Fruit fly (Drosophila melanogaster) whole organism, embryonic: ENCODE measurements around the gene CG14958.

Experiments
- Abd-B ChIP-seq: fragments of 200-800 bp; sonication (Bioruptor generic); optimal IDR thresholded peaks from 2 replicates; lab custom pipeline; 2018; ENCODE audit warnings: missing biosample characterization, mild to moderate bottlenecking, missing genetic modification characterization, moderate library complexity
- Blimp-1 ChIP-seq: fragments of 200-800 bp; sonication (Bioruptor generic); optimal IDR thresholded peaks from 3 replicates; lab custom pipeline; 2018; ENCODE audit warnings: missing biosample characterization, missing genetic modification characterization, mild to moderate bottlenecking, moderate library complexity, missing genetic modification reagents
- CG10147 ChIP-seq: fragments of 200-800 bp; sonication (Bioruptor generic); optimal IDR thresholded peaks from 2 replicates; lab custom pipeline; 2019; ENCODE audit warnings: missing biosample characterization, mild to moderate bottlenecking, missing genetic modification characterization, moderate library complexity
- CG10209 ChIP-seq: fragments of 200-800 bp; sonication (Bioruptor generic); optimal IDR thresholded peaks from 3 replicates; lab custom pipeline; 2017; ENCODE audit warnings: missing biosample characterization, mild to moderate bottlenecking, missing genetic modification characterization, missing genetic modification reagents
- CG10959 ChIP-seq: fragments of 200-800 bp; sonication (Bioruptor generic); IDR thresholded peaks from 2 replicates; pipeline ENCODE4 v1.3.6; 2022; ENCODE audit warnings: missing biosample characterization, missing genetic modification characterization
- CG12744 ChIP-seq: fragments of 200-800 bp; sonication (Bioruptor generic); optimal IDR thresholded peaks from 2 replicates; lab custom pipeline; 2016; ENCODE audit warnings: missing biosample characterization, missing genetic modification characterization
- CG12942 ChIP-seq: fragments of 200-800 bp; sonication (Bioruptor generic); optimal IDR thresholded peaks from 3 replicates; lab custom pipeline; 2016; ENCODE audit warnings: missing biosample characterization, missing genetic modification characterization
- CG13287 ChIP-seq: fragments of 200-800 bp; sonication (Bioruptor generic); IDR thresholded peaks from 2 replicates; pipeline ENCODE4 v1.3.6; 2022; ENCODE audit warnings: missing biosample characterization, missing genetic modification characterization; ENCODE audit not compliant: partially characterized antibody
- CG30403 ChIP-seq: fragments of 200-800 bp; sonication (Bioruptor generic); optimal IDR thresholded peaks from 3 replicates; lab custom pipeline; 2016; ENCODE audit warnings: missing biosample characterization, missing genetic modification characterization
- CG3838 ChIP-seq: fragments of 200-800 bp; sonication (Bioruptor generic); optimal IDR thresholded peaks from 3 replicates; lab custom pipeline; 2016; ENCODE audit warnings: missing biosample characterization, missing genetic modification characterization
- CG4360 ChIP-seq: fragments of 200-800 bp; sonication (Bioruptor generic); IDR thresholded peaks from 2 replicates; pipeline ENCODE4 v1.3.6; 2022; ENCODE audit warnings: missing biosample characterization, missing genetic modification characterization
- CG4707 ChIP-seq: fragments of 200-800 bp; sonication (Bioruptor generic); optimal IDR thresholded peaks from 2 replicates; lab custom pipeline; 2018; ENCODE audit warnings: missing biosample characterization, mild to moderate bottlenecking, missing genetic modification characterization, moderate library complexity
- CG4730 ChIP-seq: fragments of 200-800 bp; sonication (Bioruptor generic); IDR thresholded peaks from 2 replicates; pipeline ENCODE4 v1.3.6; 2022; ENCODE audit warnings: missing biosample characterization, missing genetic modification characterization
- CG4820 ChIP-seq: fragments of 200-800 bp; sonication (Bioruptor generic); optimal IDR thresholded peaks from 3 replicates; lab custom pipeline; 2016; ENCODE audit warnings: missing biosample characterization, missing genetic modification characterization
- CG6813 ChIP-seq: fragments of 200-800 bp; sonication (Bioruptor generic); optimal IDR thresholded peaks from 2 replicates; lab custom pipeline; 2017; ENCODE audit warnings: missing biosample characterization, missing genetic modification characterization, mild to moderate bottlenecking, moderate library complexity, missing genetic modification reagents
- Dad ChIP-seq: fragments of 200-800 bp; sonication (Bioruptor generic); optimal IDR thresholded peaks from 3 replicates; lab custom pipeline; 2016; ENCODE audit warnings: missing biosample characterization, missing genetic modification characterization
- Dek ChIP-seq: fragments of 200-800 bp; sonication (Bioruptor generic); optimal IDR thresholded peaks from 3 replicates; lab custom pipeline; 2019; ENCODE audit warnings: missing biosample characterization, mild to moderate bottlenecking, missing genetic modification characterization, moderate library complexity
- E2f2 ChIP-seq: fragments of 200-800 bp; sonication (Bioruptor generic); IDR thresholded peaks from 2 replicates; pipeline ENCODE4 v1.3.6; 2022; ENCODE audit warnings: missing biosample characterization, missing genetic modification characterization
- Ets97D ChIP-seq: fragments of 200-800 bp; sonication (Bioruptor generic); optimal IDR thresholded peaks from 3 replicates; lab custom pipeline; 2016; ENCODE audit warnings: missing biosample characterization, missing genetic modification characterization
- Gsc ChIP-seq: fragments of 200-800 bp; sonication (Bioruptor generic); IDR thresholded peaks from 2 replicates; pipeline ENCODE4 v1.3.6; 2022; ENCODE audit warnings: missing biosample characterization, missing genetic modification characterization
- H15 ChIP-seq: fragments of 200-800 bp; sonication (Bioruptor generic); IDR thresholded peaks from 3 replicates; pipeline ENCODE4 v1.3.6; 2022; ENCODE audit warnings: missing biosample characterization, missing genetic modification characterization
- HLH3B ChIP-seq: fragments of 200-800 bp; sonication (Bioruptor generic); IDR thresholded peaks from 2 replicates; pipeline ENCODE4 v1.3.6; 2022; ENCODE audit warnings: missing biosample characterization, missing genetic modification characterization
- HmgD ChIP-seq: fragments of 200-800 bp; sonication (Bioruptor generic); optimal IDR thresholded peaks from 3 replicates; lab custom pipeline; 2016; ENCODE audit warnings: missing biosample characterization, missing genetic modification characterization
- Hr51 ChIP-seq, 2 experiments: fragments of 200-800 bp; sonication (Bioruptor generic); optimal IDR thresholded peaks; 2 replicates in 1 of 2; 3 replicates in 1 of 2; lab custom pipeline; 2016 to 2018; ENCODE audit warnings: missing biosample characterization in 2 of 2, missing genetic modification characterization in 2 of 2, mild to moderate bottlenecking in 1 of 2, moderate library complexity in 1 of 2
- MBD-R2 ChIP-seq: fragments of 200-800 bp; sonication (Bioruptor generic); IDR thresholded peaks from 2 replicates; pipeline ENCODE4 v1.3.6; 2022; ENCODE audit warnings: missing biosample characterization, missing genetic modification characterization
- NC2β ChIP-seq: fragments of 200-800 bp; sonication (Bioruptor generic); optimal IDR thresholded peaks from 2 replicates; lab custom pipeline; 2016; ENCODE audit warnings: missing biosample characterization, missing genetic modification characterization
- NFAT ChIP-seq: fragments of 200-800 bp; sonication (Bioruptor generic); IDR thresholded peaks from 2 replicates; pipeline ENCODE4 v1.3.6; 2022; ENCODE audit warnings: missing biosample characterization, missing genetic modification characterization
- ap ChIP-seq: fragments of 200-800 bp; sonication (Bioruptor generic); IDR thresholded peaks from 2 replicates; pipeline ENCODE4 v1.3.6; 2022; ENCODE audit warnings: missing biosample characterization, missing genetic modification characterization
- ase ChIP-seq: fragments of 200-800 bp; sonication (Bioruptor generic); IDR thresholded peaks from 3 replicates; pipeline ENCODE4 v1.3.6; 2022; ENCODE audit warnings: missing biosample characterization, missing genetic modification characterization
- bcd ChIP-seq: fragments of 200-800 bp; sonication (Bioruptor generic); optimal IDR thresholded peaks from 2 replicates; lab custom pipeline; 2017; ENCODE audit warnings: missing biosample characterization, mild to moderate bottlenecking, missing genetic modification characterization
- chn ChIP-seq: fragments of 200-800 bp; sonication (Bioruptor generic); optimal IDR thresholded peaks from 2 replicates; lab custom pipeline; 2016; ENCODE audit warnings: missing biosample characterization, missing genetic modification characterization
- crol ChIP-seq: fragments of 200-800 bp; sonication (Bioruptor generic); IDR thresholded peaks from 2 replicates; pipeline ENCODE4 v1.3.6; 2022; ENCODE audit warnings: missing biosample characterization, missing genetic modification characterization
- da ChIP-seq: fragments of 200-800 bp; sonication (Bioruptor generic); optimal IDR thresholded peaks from 2 replicates; lab custom pipeline; 2016; ENCODE audit warnings: missing biosample characterization, missing genetic modification characterization
- esg ChIP-seq: fragments of 200-800 bp; sonication (Bioruptor generic); conservative IDR thresholded peaks from 2 replicates; pipeline ENCODE4 v1.3.6; 2022; ENCODE audit warnings: missing biosample characterization, missing genetic modification characterization
- eyg ChIP-seq: fragments of 200-800 bp; sonication (Bioruptor generic); optimal IDR thresholded peaks from 3 replicates; lab custom pipeline; 2016; ENCODE audit warnings: missing biosample characterization, missing genetic modification characterization
- grau ChIP-seq: fragments of 200-800 bp; optimal IDR thresholded peaks from 3 replicates; lab custom pipeline; 2019; ENCODE audit warnings: missing biosample characterization, mild to moderate bottlenecking, missing genetic modification characterization, moderate library complexity
- grn ChIP-seq: fragments of 200-800 bp; sonication (Bioruptor generic); optimal IDR thresholded peaks from 3 replicates; lab custom pipeline; 2017; ENCODE audit warnings: missing biosample characterization, missing genetic modification characterization
- gro ChIP-seq: fragments of 200-800 bp; sonication (Bioruptor generic); optimal IDR thresholded peaks from 2 replicates; lab custom pipeline; 2016; ENCODE audit warnings: missing biosample characterization, missing genetic modification characterization
- gsb ChIP-seq: fragments of 200-800 bp; sonication (Bioruptor generic); IDR thresholded peaks from 2 replicates; pipeline ENCODE4 v1.3.6; 2022; ENCODE audit warnings: missing biosample characterization, missing genetic modification characterization
- gsb-n ChIP-seq: fragments of 200-800 bp; sonication (Bioruptor generic); optimal IDR thresholded peaks from 3 replicates; lab custom pipeline; 2018; ENCODE audit warnings: missing biosample characterization, mild to moderate bottlenecking, missing genetic modification characterization
- hth ChIP-seq: fragments of >200 bp; optimal IDR thresholded peaks from 2 replicates; lab custom pipeline; 2017; ENCODE audit warnings: inconsistent platforms
- jing ChIP-seq: fragments of 200-800 bp; sonication (Bioruptor generic); optimal IDR thresholded peaks from 2 replicates; lab custom pipeline; 2018; ENCODE audit warnings: missing biosample characterization, mild to moderate bottlenecking, missing genetic modification characterization
- kah ChIP-seq: fragments of 200-800 bp; sonication (Bioruptor generic); optimal IDR thresholded peaks from 2 replicates; lab custom pipeline; 2018; ENCODE audit warnings: missing biosample characterization, mild to moderate bottlenecking, missing genetic modification characterization
- knrl ChIP-seq: fragments of 200-800 bp; sonication (Bioruptor generic); IDR thresholded peaks from 3 replicates; pipeline ENCODE4 v1.3.6; 2022; ENCODE audit warnings: missing biosample characterization, missing genetic modification characterization; ENCODE audit not compliant: partially characterized antibody
- mirr ChIP-seq: fragments of 200-800 bp; sonication (Bioruptor generic); optimal IDR thresholded peaks from 3 replicates; lab custom pipeline; 2018; ENCODE audit warnings: missing biosample characterization, mild to moderate bottlenecking, missing genetic modification characterization
- nerfin-2 ChIP-seq: fragments of 200-800 bp; sonication (Bioruptor generic); IDR thresholded peaks from 2 replicates; pipeline ENCODE4 v1.3.6; 2022; ENCODE audit warnings: missing biosample characterization, missing genetic modification characterization; ENCODE audit not compliant: partially characterized antibody
- pfk ChIP-seq: fragments of 200-800 bp; sonication (Bioruptor generic); optimal IDR thresholded peaks from 2 replicates; lab custom pipeline; 2018; ENCODE audit warnings: missing biosample characterization, mild to moderate bottlenecking, missing genetic modification characterization, moderate library complexity
- repo ChIP-seq: fragments of 200-800 bp; sonication (Bioruptor generic); optimal IDR thresholded peaks from 2 replicates; lab custom pipeline; 2016; ENCODE audit warnings: missing biosample characterization, missing genetic modification characterization
- ro ChIP-seq: fragments of 200-800 bp; sonication (Bioruptor generic); IDR thresholded peaks from 2 replicates; pipeline ENCODE4 v1.3.6; 2022; ENCODE audit warnings: missing biosample characterization, missing genetic modification characterization
- sim ChIP-seq: fragments of 200-800 bp; sonication (Bioruptor generic); IDR thresholded peaks from 2 replicates; pipeline ENCODE4 v1.3.6; 2022; ENCODE audit warnings: missing biosample characterization, missing genetic modification characterization
- tin ChIP-seq: fragments of 200-800 bp; sonication (Bioruptor generic); optimal IDR thresholded peaks from 3 replicates; lab custom pipeline; 2016; ENCODE audit warnings: missing biosample characterization, missing genetic modification characterization

The CG14958 gene

DNA sequence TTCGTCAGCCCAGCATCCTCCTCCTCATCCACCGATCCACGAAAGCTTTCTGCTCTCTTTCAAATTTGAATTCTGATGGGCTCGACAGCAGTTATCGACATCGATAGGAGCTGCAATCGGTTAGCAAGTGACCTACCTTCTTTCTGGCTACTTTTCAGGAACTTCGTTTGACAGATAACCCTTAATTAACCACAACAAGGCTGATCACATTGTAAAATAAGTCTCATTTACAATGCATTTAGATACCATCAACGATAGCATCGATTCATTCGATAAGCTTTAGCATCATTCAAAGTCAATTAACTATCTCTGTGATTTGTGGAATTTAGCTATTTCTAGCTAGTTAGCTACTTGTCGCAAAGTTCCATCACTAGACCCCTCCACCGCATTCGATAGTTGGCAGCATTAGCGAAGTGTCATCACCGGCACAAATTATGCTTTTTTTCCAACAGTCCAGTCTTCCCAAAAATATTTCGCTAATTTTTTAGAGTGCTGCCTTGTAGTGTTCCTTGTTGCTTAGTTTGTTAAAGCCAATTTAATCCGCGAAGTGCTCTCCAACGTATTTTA, 11.2 kb upstream of the CG14958 start, which contains the start of the genes MnM and Girdin (continued):
- TF ChIP-seq jing (GFP tag; lab: Kevin White, UChicago) (no peak), CG4730 (GFP tag; lab: Robert Waterston, UW) (0 out of 2 replicates have a peak, but pooled peaks have one; percentile 11), HmgD (peak; percentile 95), gsb-n (tag; lab: Kevin White, UChicago) (peak; percentile 78), CG10959 (GFP tag; lab: Robert Waterston, UW) (no peak), kah (GFP tag; lab: Kevin White, UChicago) (no peak), repo (GFP tag; lab: Kevin White, UChicago) (peak; percentile 54), CG3838 (GFP tag; lab: Kevin White, UChicago) (no peak), esg (GFP tag; lab: Robert Waterston, UW) (peak; percentile 42), gsb (GFP tag; lab: Robert Waterston, UW) (no peak), ase (GFP tag; lab: Robert Waterston, UW) (no peak), nerfin-2 (GFP tag; lab: Robert Waterston, UW) (peak; percentile 59), Gsc (GFP tag; lab: Robert Waterston, UW) (no peak), CG30403 (GFP tag; lab: Kevin White, UChicago) (peak; percentile 87), NC2β (GFP tag; lab: Kevin White, UChicago) (peak; percentile 51), da (GFP tag; lab: Kevin White, UChicago) (peak; percentile 28), chn (GFP tag; lab: Kevin White, UChicago) (peak; percentile 78), CG13287 (peak; percentile 89), sim (GFP tag; lab: Robert Waterston, UW) (no peak), CG10147 (GFP tag; lab: Kevin White, UChicago) (no peak), Blimp-1 (GFP tag; lab: Kevin White, UChicago) (no peak), CG12942 (GFP tag; lab: Kevin White, UChicago) (peak; percentile 53), grau (peak; percentile 74), grn (GFP tag; lab: Kevin White, UChicago) (no peak), E2f2 (GFP tag; lab: Robert Waterston, UW) (peak; percentile 84), CG4360 (no peak), MBD-R2 (peak; percentile 63; the same call in 1 of the 2 replicates), ro (GFP tag; lab: Robert Waterston, UW) (no peak), hth (lab: Kevin White, UChicago) (no peak), Hr51 (GFP tag; optimal IDR thresholded peaks at IDR 0.05; lab: Kevin White, UChicago) (peak in 1 of 2 experiments; percentile 74), bcd (GFP tag; lab: Kevin White, UChicago) (no peak), eyg (GFP tag; lab: Kevin White, UChicago) (no peak), NFAT (GFP tag; lab: Robert Waterston, UW) (peak; percentile 62; the same call in 1 of the 2 replicates), CG10209 (GFP tag; lab: Kevin White, UChicago) (peak; percentile 56), pfk (no peak), HLH3B (GFP tag; lab: Robert Waterston, UW) (no peak; the same call in 1 of the 2 replicates), Dad (GFP tag; lab: Kevin White, UChicago) (peak; percentile 60), mirr (GFP tag; lab: Kevin White, UChicago) (no peak), CG6813 (GFP tag; lab: Kevin White, UChicago) (no peak), tin (GFP tag; lab: Kevin White, UChicago) (peak; percentile 69), Dek (tag; lab: Kevin White, UChicago) (peak; percentile 29), gro (GFP tag; lab: Kevin White, UChicago) (peak; percentile 63), Ets97D (peak; percentile 79), ap (GFP tag; lab: Robert Waterston, UW) (no peak), CG4820 (GFP tag; lab: Kevin White, UChicago) (peak; percentile 45), CG4707 (GFP tag; lab: Kevin White, UChicago) (no peak), CG12744 (peak; percentile 25), Abd-B (GFP tag; lab: Kevin White, UChicago) (peak; percentile 75), crol (GFP tag; lab: Robert Waterston, UW) (no peak), knrl (GFP tag; lab: Robert Waterston, UW) (peak; percentile 88), H15 (no peak)
